Worm (Caenorhabditis elegans) whole organism, L2 larva: ENCODE measurements around the gene exc-6.

Source experiments
- C34F6.9 ChIP-seq: fragments of 150-350 bp; optimal IDR thresholded peaks from 2 replicates; lab custom pipeline; 2014; ENCODE audit warnings: missing biosample characterization, missing genetic modification characterization
- ama-1 ChIP-seq: fragments of 150-350 bp; optimal IDR thresholded peaks from 2 replicates; lab custom pipeline; 2018; ENCODE audit warnings: inconsistent platforms
- egl-27 ChIP-seq: sonication (generic microtip); optimal IDR thresholded peaks from 3 replicates; lab custom pipeline; 2017; ENCODE audit warnings: missing biosample characterization, missing genetic modification reagents, missing genetic modification characterization
- elt-3 ChIP-seq: sonication (generic microtip); optimal IDR thresholded peaks from 2 replicates; lab custom pipeline; 2017; ENCODE audit warnings: missing biosample characterization, missing genetic modification characterization
- lin-11 ChIP-seq: fragments of 150-350 bp; sonication (generic microtip); optimal IDR thresholded peaks from 2 replicates; lab custom pipeline; 2014; ENCODE audit warnings: missing biosample characterization, missing genetic modification characterization, inconsistent platforms, mixed read lengths
- lin-39 ChIP-seq: fragments of 150-350 bp; optimal IDR thresholded peaks from 2 replicates; lab custom pipeline; 2014; ENCODE audit warnings: missing biosample characterization, missing genetic modification reagents, missing genetic modification characterization
- nhr-23 ChIP-seq: fragments of 150-350 bp; optimal IDR thresholded peaks from 2 replicates; lab custom pipeline; 2014; ENCODE audit warnings: missing biosample characterization, missing genetic modification reagents, missing genetic modification characterization
- nhr-237 ChIP-seq: fragments of 150-350 bp; optimal IDR thresholded peaks from 2 replicates; lab custom pipeline; 2014; ENCODE audit warnings: missing biosample characterization, missing genetic modification characterization
- zag-1 ChIP-seq: fragments of 150-350 bp; optimal IDR thresholded peaks from 2 replicates; lab custom pipeline; 2014; ENCODE audit warnings: missing biosample characterization, missing genetic modification characterization

DNA sequence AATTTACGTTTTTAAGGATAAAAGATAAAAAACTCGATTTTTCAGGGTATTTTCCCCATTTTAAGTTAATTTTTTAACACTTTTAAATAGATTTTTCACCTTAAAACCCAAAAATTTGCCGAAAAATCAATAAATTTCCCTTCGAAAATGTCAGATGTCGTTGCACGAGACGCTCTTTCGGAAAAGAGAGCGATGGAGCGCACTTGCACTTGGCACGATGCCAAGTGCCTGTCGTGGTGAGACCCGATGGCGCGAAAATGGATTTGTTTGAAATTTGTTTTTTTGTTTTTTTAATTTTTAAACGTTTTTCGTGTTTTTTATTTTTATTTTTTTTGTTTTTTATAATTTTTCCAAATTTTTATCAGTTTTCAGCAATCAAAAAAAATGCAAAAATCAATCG is 22.5 kb upstream of the exc-6 start, which contains the start of the genes rab-18 and kbp-4:
- peak; percentile 70 for TF ChIP-seq zag-1 (tag; lab: Kevin White, UChicago)
- TF ChIP-seq elt-3 (tag; lab: Kevin White, UChicago), result no peak
- peak; percentile 77 for TF ChIP-seq ama-1 (lab: Kevin White, UChicago)
- peak; percentile 83 for TF ChIP-seq egl-27 (tag; lab: Kevin White, UChicago)
- TF ChIP-seq lin-11 (tag; lab: Kevin White, UChicago), result peak; percentile 94
- TF ChIP-seq lin-39, result no peak
- no peak for TF ChIP-seq nhr-23 (tag; lab: Kevin White, UChicago)
- TF ChIP-seq nhr-237 (tag; lab: Kevin White, UChicago), result peak; percentile 66
- TF ChIP-seq C34F6.9 (tag; lab: Kevin White, UChicago), result peak; percentile 99
